Worm (Caenorhabditis elegans) whole organism, L3 larva: ENCODE results near the gene vha-11.
"Not testable (repeated sequence)": the region's sequence is repeated elsewhere in the genome, so short reads cannot be mapped to it uniquely, and the experiment has no call there.

Experiments used
- ZK546.5 ChIP-seq: sonication (generic microtip); optimal IDR thresholded peaks from 2 replicates; lab custom pipeline; 2017; ENCODE audit warnings: missing biosample characterization, missing genetic modification characterization
- ceh-82 ChIP-seq: fragments of 150-350 bp; optimal IDR thresholded peaks from 2 replicates; lab custom pipeline; 2014; ENCODE audit warnings: missing biosample characterization, missing genetic modification characterization
- fos-1 ChIP-seq: fragments of 150-350 bp; optimal IDR thresholded peaks from 2 replicates; lab custom pipeline; 2014; ENCODE audit warnings: missing biosample characterization, missing genetic modification characterization
- lsy-12 ChIP-seq: sonication (generic microtip); optimal IDR thresholded peaks from 2 replicates; lab custom pipeline; 2016; ENCODE audit warnings: mild to moderate bottlenecking, missing genetic modification characterization, missing compliant biosample characterization
- mdl-1 ChIP-seq: fragments of 150-350 bp; optimal IDR thresholded peaks from 2 replicates; lab custom pipeline; 2014; ENCODE audit warnings: missing biosample characterization, missing genetic modification characterization
- nfya-1 ChIP-seq: sonication (generic microtip); optimal IDR thresholded peaks from 2 replicates; lab custom pipeline; 2017; ENCODE audit warnings: missing genetic modification characterization, mild to moderate bottlenecking, missing compliant biosample characterization, antibody characterized with exemption, moderate library complexity; ENCODE audit not compliant: insufficient read depth
- nhr-25 ChIP-seq: sonication (generic microtip); optimal IDR thresholded peaks from 2 replicates; lab custom pipeline; 2017; ENCODE audit warnings: missing biosample characterization, missing genetic modification characterization
- nhr-28 ChIP-seq: fragments of 150-350 bp; optimal IDR thresholded peaks from 2 replicates; lab custom pipeline; 2014; ENCODE audit warnings: missing biosample characterization, missing genetic modification characterization
- nhr-43 ChIP-seq: sonication (generic microtip); optimal IDR thresholded peaks from 2 replicates; lab custom pipeline; 2016; ENCODE audit warnings: mild to moderate bottlenecking, missing genetic modification characterization, missing compliant biosample characterization; ENCODE audit not compliant: poor library complexity, severe bottlenecking
- nhr-67 ChIP-seq: fragments of 150-350 bp; optimal IDR thresholded peaks from 2 replicates; lab custom pipeline; 2014; ENCODE audit warnings: missing biosample characterization, missing genetic modification characterization
- unc-62 ChIP-seq: fragments of 150-350 bp; sonication (generic microtip); optimal IDR thresholded peaks from 4 replicates; lab custom pipeline; 2014; ENCODE audit warnings: missing biosample characterization, missing genetic modification reagents, missing genetic modification characterization

Gene vha-11

ce11 chrIV:2275545-2275944, 38.8 kb downstream of the vha-11 start, which contains the start of gene M70.5:
Gene M70.5, minus strand, starts transcription at chrIV:2275622.
- not testable (repeated sequence) for TF ChIP-seq nhr-28, ceh-82, ZK546.5 (tag; lab: Kevin White, UChicago)

ce11 chrIV:2263564-2263963, 50.8 kb downstream of the vha-11 start, which contains the start of gene famp-1:
Gene famp-1, minus strand, starts transcription at chrIV:2263664.
- TF ChIP-seq nhr-25 (tag; lab: Kevin White, UChicago) (no peak), fos-1 (tag; lab: Kevin White, UChicago) (no peak), nhr-43 (tag; lab: Kevin White, UChicago) (no peak), lsy-12 (tag; lab: Kevin White, UChicago) (no peak), nfya-1 (tag; lab: Kevin White, UChicago) (no peak), unc-62 (GFP tag; lab: Kevin White, UChicago) (no peak), mdl-1 (tag; lab: Kevin White, UChicago) (no peak), nhr-67 (no peak), ZK546.5 (tag; lab: Kevin White, UChicago) (no peak)
- TF ChIP-seq, all 47 proteins: peak for 0
